Fruit fly (Drosophila melanogaster): Measurements from ENCODE around the gene SdhC.
A peak's percentile ranks its signal among the peaks of the same experiment; 100 is the strongest.

The SdhC gene

DNA sequence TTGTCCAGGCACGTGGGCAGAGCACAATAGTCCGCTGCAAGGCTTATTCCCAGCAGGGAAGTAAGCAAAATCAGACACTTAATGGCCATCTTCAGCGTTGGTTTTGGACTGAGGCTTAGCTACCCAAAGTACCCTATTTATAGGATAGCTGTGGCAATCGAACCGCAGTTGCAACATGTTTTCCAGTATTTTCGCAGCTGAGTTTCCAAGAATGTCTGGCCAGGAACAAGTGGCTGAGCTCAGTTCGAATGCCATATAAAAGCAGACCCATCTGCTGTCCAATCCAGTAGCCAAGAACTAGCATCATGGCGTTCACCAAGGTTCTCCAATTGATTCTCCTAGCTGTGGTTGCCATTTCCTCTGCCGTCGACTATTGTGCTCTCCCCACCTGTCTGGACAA lies 31.2 kb upstream of the SdhC start, which contains the start of the genes scpr-B and scpr-A:
Gene scpr-B, minus strand, starts transcription at position 101 of the 400 bp plus-strand sequence.
Gene scpr-A, plus strand, starts transcription at position 293 of the 400 bp plus-strand sequence.
- no peak for TF ChIP-seq esn (GFP tag; optimal IDR thresholded peaks at IDR 0.05)

DNA sequence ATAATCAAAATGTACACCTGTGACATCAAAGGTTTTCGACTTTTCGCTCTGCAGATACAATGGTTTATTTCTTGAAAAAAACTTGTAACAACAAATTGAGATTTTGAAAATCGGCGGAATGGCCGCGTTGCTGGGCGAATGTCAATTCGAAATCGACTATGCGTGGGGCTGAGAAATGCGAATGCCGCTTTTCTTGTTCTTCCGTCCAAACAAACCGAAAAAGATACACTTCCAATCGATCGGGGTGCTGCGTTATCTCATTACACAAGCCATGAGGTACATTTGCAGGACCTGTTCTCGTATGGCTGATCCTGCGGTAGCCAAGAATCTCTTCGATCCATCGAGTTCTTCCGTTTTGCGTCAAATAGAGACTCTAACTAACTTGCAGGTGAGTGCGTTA lies 27.9 kb upstream of the SdhC start, which contains the start of gene CG31388:
Gene CG31388, plus strand, starts transcription at position 218 of the 400 bp plus-strand sequence.
- TF ChIP-seq acj6 (GFP tag; optimal IDR thresholded peaks at IDR 0.05) (no peak), fkh (GFP tag; optimal IDR thresholded peaks at IDR 0.05) (peak; percentile 54), CG6792 (GFP tag; optimal IDR thresholded peaks at IDR 0.05) (no peak)

DNA sequence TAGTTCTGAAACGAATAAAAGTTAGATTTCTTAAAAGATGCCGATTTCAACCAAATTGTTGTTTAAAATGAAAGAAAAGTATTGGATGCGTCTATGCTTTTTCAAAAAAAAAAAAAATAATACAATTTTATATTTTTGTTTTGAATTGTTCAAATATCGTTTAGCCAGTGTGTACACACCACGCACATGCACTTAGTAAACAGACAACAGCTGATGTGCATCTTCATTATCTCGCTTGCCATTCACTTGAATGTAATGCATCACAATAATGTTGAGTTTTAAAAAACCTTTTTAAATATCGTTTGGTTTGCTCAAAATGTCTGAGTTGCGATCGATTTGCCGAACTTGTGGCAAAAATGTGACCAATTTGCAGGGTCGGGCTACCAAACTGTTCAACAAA lies 26.4 kb upstream of the SdhC start, which contains the start of gene CG31441:
Gene CG31441, plus strand, starts transcription at position 246 of the 400 bp plus-strand sequence.
- TF ChIP-seq CG6854 (GFP tag; optimal IDR thresholded peaks at IDR 0.05) (no peak), CG10669 (GFP tag; optimal IDR thresholded peaks at IDR 0.05) (no peak), esn (GFP tag; optimal IDR thresholded peaks at IDR 0.05) (peak; percentile 28), fkh (GFP tag; optimal IDR thresholded peaks at IDR 0.05) (peak; percentile 94)

DNA sequence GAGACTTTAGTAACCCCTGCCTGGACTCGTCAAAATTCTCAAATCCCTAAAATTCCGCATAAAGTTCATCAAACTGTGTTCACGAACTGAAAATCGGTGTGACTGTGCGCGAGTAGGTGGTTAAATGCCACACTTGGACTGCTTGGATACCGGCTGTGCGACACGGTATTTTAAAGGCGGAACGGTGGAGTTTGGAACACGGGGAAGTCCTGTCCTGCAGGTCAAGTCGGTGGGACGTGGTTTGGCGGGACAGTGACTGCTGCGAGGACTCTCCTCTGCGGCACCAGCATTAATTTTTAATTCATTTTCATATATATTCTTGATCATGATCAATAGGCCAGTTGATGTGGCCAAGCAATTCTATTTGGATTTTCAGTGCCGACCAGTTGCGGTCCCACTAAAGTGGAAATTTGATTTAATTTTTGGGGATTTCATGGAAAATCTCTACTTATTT lies 25.3 kb upstream of the SdhC start, which contains the start of the genes Arfip and CG17721:
Gene Arfip, minus strand, starts transcription at position 96 of the 454 bp plus-strand sequence.
Gene CG17721, plus strand, starts transcription at position 223 of the 454 bp plus-strand sequence.
- TF ChIP-seq CG15336 (GFP tag; IDR thresholded peaks at IDR 0.05): no peak
- TF ChIP-seq CG1621 (tag; optimal IDR thresholded peaks at IDR 0.05): peak; percentile 89

DNA sequence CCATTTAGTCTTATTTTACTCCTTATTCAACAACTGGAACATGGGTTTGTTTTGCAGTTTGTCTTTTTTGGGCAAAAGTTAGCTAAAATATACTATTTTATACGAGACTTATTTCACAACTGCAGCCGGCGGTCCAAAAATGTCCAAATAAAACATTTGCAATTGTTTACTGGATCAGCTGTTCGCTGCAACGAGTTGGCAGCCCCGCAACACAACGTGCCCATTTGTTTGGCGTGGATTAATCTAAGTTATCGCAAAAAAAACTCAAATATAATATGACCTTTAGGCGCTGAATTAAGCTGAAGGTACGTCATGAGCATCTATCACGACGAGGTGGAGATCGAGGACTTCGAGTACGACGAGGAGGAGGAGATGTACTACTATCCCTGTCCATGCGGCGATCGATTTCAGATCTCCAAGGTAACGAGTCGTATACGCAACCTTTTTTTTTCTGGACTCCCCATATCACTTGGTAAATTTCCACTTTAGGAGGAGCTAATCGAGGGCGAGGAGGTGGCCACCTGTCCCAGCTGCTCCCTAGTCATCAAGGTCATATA lies 22.1 kb upstream of the SdhC start, which contains the start of the genes CG17187 and Dph3:
Gene CG17187, minus strand, starts transcription at position 175 of the 557 bp plus-strand sequence.
Gene Dph3, plus strand, starts transcription at position 208 of the 557 bp plus-strand sequence.
- TF ChIP-seq dac (GFP tag; optimal IDR thresholded peaks at IDR 0.05) (no peak), CG7368 (GFP tag; optimal IDR thresholded peaks at IDR 0.05) (no peak), ss (GFP tag; optimal IDR thresholded peaks at IDR 0.05) (no peak), Ets21C (GFP tag; optimal IDR thresholded peaks at IDR 0.05) (no peak), CG6276 (GFP tag; optimal IDR thresholded peaks at IDR 0.05) (no peak), CG32006 (GFP tag; optimal IDR thresholded peaks at IDR 0.05) (no peak), CG10669 (GFP tag; optimal IDR thresholded peaks at IDR 0.05) (no peak), CG8319 (GFP tag; optimal IDR thresholded peaks at IDR 0.05) (no peak), CG3032 (tag; optimal IDR thresholded peaks at IDR 0.05) (no peak)

DNA sequence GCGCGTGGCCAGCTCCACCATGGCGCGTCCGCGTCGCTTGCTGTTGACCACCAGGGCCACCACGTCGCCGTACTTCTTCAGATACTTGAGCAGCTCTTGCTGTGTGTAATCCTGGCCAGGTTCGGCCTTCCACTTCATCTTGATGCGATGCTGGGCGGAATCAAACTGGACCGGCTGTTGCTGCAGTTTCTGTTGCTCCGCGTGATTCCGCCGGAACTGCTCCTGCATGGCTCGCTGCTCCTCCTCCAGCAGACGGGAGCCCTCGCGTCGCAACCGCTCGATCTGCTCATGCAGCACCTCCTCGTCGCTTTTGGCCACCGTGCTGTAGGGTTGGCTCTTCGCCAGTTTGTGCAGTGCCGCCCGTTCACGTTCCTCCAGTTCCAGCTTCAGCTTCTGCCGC lies 21.4 kb upstream of the SdhC start:
- no peak for TF ChIP-seq Blimp-1 (GFP tag; optimal IDR thresholded peaks at IDR 0.05)

DNA sequence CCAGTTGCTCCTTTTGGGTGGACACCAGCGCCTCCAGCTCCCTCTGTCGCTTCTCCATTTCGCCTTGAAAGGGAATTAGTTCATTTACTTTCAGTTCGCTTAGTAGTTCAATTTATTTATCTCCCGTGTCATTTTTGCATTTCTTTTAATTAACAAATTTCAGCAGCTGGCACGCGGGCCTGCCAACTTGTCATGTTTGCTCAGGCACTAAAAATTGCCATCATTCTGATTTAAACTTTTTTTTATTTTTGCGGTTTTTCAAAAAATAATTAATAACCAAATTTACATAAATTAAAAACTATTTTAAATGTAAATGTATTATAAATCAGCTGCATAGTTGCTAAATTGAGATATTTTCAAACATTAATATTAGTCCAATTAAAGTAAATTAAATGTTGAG lies 20.7 kb upstream of the SdhC start, which contains the start of gene GCC88:
Gene GCC88, minus strand, starts transcription at position 209 of the 400 bp plus-strand sequence.
- TF ChIP-seq fd59A (GFP tag; optimal IDR thresholded peaks at IDR 0.05) (no peak), salr (GFP tag; optimal IDR thresholded peaks at IDR 0.05) (no peak), Lpt (GFP tag; optimal IDR thresholded peaks at IDR 0.05) (no peak), net (GFP tag; optimal IDR thresholded peaks at IDR 0.05) (no peak), Sox14 (GFP tag; optimal IDR thresholded peaks at IDR 0.05) (no peak), Sox15 (GFP tag; optimal IDR thresholded peaks at IDR 0.05) (no peak), Eip93F (GFP tag; optimal IDR thresholded peaks at IDR 0.05) (no peak), CG31627 (GFP tag; optimal IDR thresholded peaks at IDR 0.05) (no peak), cyc (GFP tag; optimal IDR thresholded peaks at IDR 0.05) (no peak), Gug (GFP tag; IDR thresholded peaks at IDR 0.05) (no peak), achi (GFP tag; optimal IDR thresholded peaks at IDR 0.05) (no peak), CG3032 (tag; optimal IDR thresholded peaks at IDR 0.05) (no peak), CG32006 (GFP tag; optimal IDR thresholded peaks at IDR 0.05) (no peak)
